Fruit fly (Drosophila melanogaster) whole organism, prepupa: Measurements from ENCODE around the gene CG33269.
A peak's percentile ranks its signal among the peaks of the same experiment; 100 is the strongest.

Experiments
- Blimp-1 ChIP-seq: fragments of 200-800 bp; sonication (Bioruptor generic); optimal IDR thresholded peaks from 3 replicates; lab custom pipeline; 2017; ENCODE audit warnings: missing biosample characterization, missing genetic modification characterization, mild to moderate bottlenecking, moderate library complexity, missing genetic modification reagents
- CG10631 ChIP-seq: fragments of 200-800 bp; sonication (Bioruptor generic); optimal IDR thresholded peaks from 2 replicates; lab custom pipeline; 2016; ENCODE audit warnings: missing biosample characterization, missing genetic modification characterization
- CG10669 ChIP-seq: fragments of 200-800 bp; sonication (Bioruptor generic); optimal IDR thresholded peaks from 3 replicates; lab custom pipeline; 2018; ENCODE audit warnings: missing biosample characterization, mild to moderate bottlenecking, missing genetic modification characterization, moderate library complexity
- CG11294 ChIP-seq: fragments of 200-800 bp; sonication (Bioruptor generic); IDR thresholded peaks from 2 replicates; pipeline ENCODE4 v1.3.6; 2022; ENCODE audit warnings: missing biosample characterization, missing genetic modification characterization
- CG11902 ChIP-seq: fragments of 200-800 bp; sonication (Bioruptor generic); optimal IDR thresholded peaks from 3 replicates; lab custom pipeline; 2016; ENCODE audit warnings: missing biosample characterization, missing genetic modification characterization
- CG1621 ChIP-seq: fragments of 200-800 bp; sonication (Bioruptor generic); optimal IDR thresholded peaks from 3 replicates; lab custom pipeline; 2018; ENCODE audit warnings: missing biosample characterization, mild to moderate bottlenecking, missing genetic modification characterization
- CG31627 ChIP-seq: fragments of 200-800 bp; sonication (Bioruptor generic); optimal IDR thresholded peaks from 3 replicates; lab custom pipeline; 2016; ENCODE audit warnings: missing biosample characterization, missing genetic modification characterization
- CG34406 ChIP-seq: fragments of 200-800 bp; sonication (Bioruptor generic); optimal IDR thresholded peaks from 3 replicates; lab custom pipeline; 2016; ENCODE audit warnings: missing biosample characterization, missing genetic modification characterization
- CG3919 ChIP-seq: fragments of 200-800 bp; sonication (Bioruptor generic); optimal IDR thresholded peaks from 3 replicates; lab custom pipeline; 2016; ENCODE audit warnings: missing biosample characterization, missing genetic modification characterization
- CG6163 ChIP-seq: fragments of 200-800 bp; sonication (Bioruptor generic); IDR thresholded peaks from 3 replicates; pipeline ENCODE4 v1.3.6; 2022; ENCODE audit warnings: missing biosample characterization, missing genetic modification characterization
- CG6276 ChIP-seq: fragments of 200-800 bp; sonication (Bioruptor generic); optimal IDR thresholded peaks from 2 replicates; lab custom pipeline; 2017; ENCODE audit warnings: missing biosample characterization, mild to moderate bottlenecking, missing genetic modification characterization
- CG6792 ChIP-seq: fragments of 200-800 bp; sonication (Bioruptor generic); optimal IDR thresholded peaks from 3 replicates; lab custom pipeline; 2016; ENCODE audit warnings: missing biosample characterization, missing genetic modification characterization
- CG6808 ChIP-seq: fragments of 200-800 bp; sonication (Bioruptor generic); optimal IDR thresholded peaks from 3 replicates; lab custom pipeline; 2017; ENCODE audit warnings: missing biosample characterization, missing genetic modification characterization, mild to moderate bottlenecking, moderate library complexity, missing genetic modification reagents
- CG6854 ChIP-seq: fragments of 200-800 bp; sonication (Bioruptor generic); optimal IDR thresholded peaks from 2 replicates; lab custom pipeline; 2017; ENCODE audit warnings: missing biosample characterization, mild to moderate bottlenecking, missing genetic modification characterization
- CG7368 ChIP-seq: fragments of 200-800 bp; sonication (Bioruptor generic); optimal IDR thresholded peaks from 3 replicates; lab custom pipeline; 2016; ENCODE audit warnings: missing biosample characterization, missing genetic modification characterization
- CG8119 ChIP-seq: fragments of 200-800 bp; sonication (Bioruptor generic); IDR thresholded peaks from 3 replicates; pipeline ENCODE4 v1.3.6; 2022; ENCODE audit warnings: missing biosample characterization, missing genetic modification characterization
- CG8632 ChIP-seq: fragments of 200-800 bp; sonication (Bioruptor generic); optimal IDR thresholded peaks from 3 replicates; lab custom pipeline; 2016; ENCODE audit warnings: missing biosample characterization, missing genetic modification characterization
- CG9139 ChIP-seq: fragments of 200-800 bp; sonication (Bioruptor generic); optimal IDR thresholded peaks from 3 replicates; lab custom pipeline; 2017; ENCODE audit warnings: missing biosample characterization, mild to moderate bottlenecking, missing genetic modification characterization
- Eip75B ChIP-seq: fragments of 200-800 bp; sonication (Bioruptor generic); optimal IDR thresholded peaks from 3 replicates; lab custom pipeline; 2016; ENCODE audit warnings: missing biosample characterization, missing genetic modification characterization
- Eip78C ChIP-seq: fragments of 200-800 bp; sonication (Bioruptor generic); peaks from one replicate; lab custom pipeline; 2016; ENCODE audit warnings: missing biosample characterization, missing genetic modification characterization
- Eip93F ChIP-seq: fragments of 200-800 bp; sonication (Bioruptor generic); optimal IDR thresholded peaks from 2 replicates; lab custom pipeline; 2016; ENCODE audit warnings: missing biosample characterization, mild to moderate bottlenecking, missing genetic modification characterization
- Hr38 ChIP-seq: sonication (Bioruptor generic); optimal IDR thresholded peaks from 2 replicates; lab custom pipeline; 2016; ENCODE audit warnings: missing biosample characterization, missing genetic modification characterization
- Hr39 ChIP-seq: fragments of 200-800 bp; sonication (Bioruptor generic); optimal IDR thresholded peaks from 2 replicates; lab custom pipeline; 2016; ENCODE audit warnings: missing biosample characterization, missing genetic modification characterization
- Hr4 ChIP-seq: fragments of 200-800 bp; sonication (Bioruptor generic); optimal IDR thresholded peaks from 3 replicates; lab custom pipeline; 2016; ENCODE audit warnings: missing biosample characterization, missing genetic modification characterization
- Lpt ChIP-seq: fragments of 200-800 bp; sonication (Bioruptor generic); optimal IDR thresholded peaks from 3 replicates; lab custom pipeline; 2016; ENCODE audit warnings: missing biosample characterization, missing genetic modification characterization
- Met ChIP-seq: fragments of 200-800 bp; sonication (Bioruptor generic); optimal IDR thresholded peaks from 3 replicates; lab custom pipeline; 2016; ENCODE audit warnings: missing biosample characterization, missing genetic modification characterization
- OdsH ChIP-seq: fragments of 200-800 bp; sonication (Bioruptor generic); optimal IDR thresholded peaks from 3 replicates; lab custom pipeline; 2016; ENCODE audit warnings: missing biosample characterization, missing genetic modification characterization
- Sox102F ChIP-seq: fragments of 200-800 bp; sonication (Bioruptor generic); optimal IDR thresholded peaks from 2 replicates; lab custom pipeline; 2016; ENCODE audit warnings: missing biosample characterization, mild to moderate bottlenecking, missing genetic modification characterization
- Sox14 ChIP-seq: fragments of 200-800 bp; sonication (Bioruptor generic); optimal IDR thresholded peaks from 3 replicates; lab custom pipeline; 2016; ENCODE audit warnings: missing biosample characterization, missing genetic modification characterization
- Sox15 ChIP-seq: fragments of 200-800 bp; sonication (Bioruptor generic); optimal IDR thresholded peaks from 3 replicates; lab custom pipeline; 2016; ENCODE audit warnings: missing biosample characterization, missing genetic modification characterization
- achi ChIP-seq: fragments of 200-800 bp; sonication (Bioruptor generic); optimal IDR thresholded peaks from 3 replicates; lab custom pipeline; 2016; ENCODE audit warnings: missing biosample characterization, missing genetic modification characterization
- dac ChIP-seq: fragments of 200-800 bp; sonication (Bioruptor generic); optimal IDR thresholded peaks from 2 replicates; lab custom pipeline; 2017; ENCODE audit warnings: missing biosample characterization, mild to moderate bottlenecking, missing genetic modification characterization
- dsx ChIP-seq: fragments of 200-800 bp; optimal IDR thresholded peaks from 3 replicates; lab custom pipeline; 2019; ENCODE audit warnings: missing biosample characterization, mild to moderate bottlenecking, missing genetic modification characterization, moderate library complexity; ENCODE audit not compliant: poor library complexity, severe bottlenecking
- eg ChIP-seq: fragments of 200-800 bp; sonication (Bioruptor generic); IDR thresholded peaks from 3 replicates; pipeline ENCODE4 v1.3.6; 2022; ENCODE audit warnings: missing biosample characterization, missing genetic modification characterization
- esn ChIP-seq: fragments of 200-800 bp; sonication (Bioruptor generic); optimal IDR thresholded peaks from 2 replicates; lab custom pipeline; 2016; ENCODE audit warnings: missing biosample characterization, mild to moderate bottlenecking, missing genetic modification characterization, moderate library complexity
- fd85E ChIP-seq: fragments of 200-800 bp; sonication (Bioruptor generic); optimal IDR thresholded peaks from 3 replicates; lab custom pipeline; 2016; ENCODE audit warnings: missing biosample characterization, missing genetic modification characterization
- fkh ChIP-seq: fragments of 200-800 bp; sonication (Bioruptor generic); optimal IDR thresholded peaks from 3 replicates; lab custom pipeline; 2017; ENCODE audit warnings: missing biosample characterization, mild to moderate bottlenecking, missing genetic modification characterization, moderate library complexity
- lz ChIP-seq: fragments of 200-800 bp; sonication (Bioruptor generic); optimal IDR thresholded peaks from 3 replicates; lab custom pipeline; 2016; ENCODE audit warnings: missing biosample characterization, missing genetic modification characterization
- net ChIP-seq: fragments of 200-800 bp; sonication (Bioruptor generic); optimal IDR thresholded peaks from 3 replicates; lab custom pipeline; 2016; ENCODE audit warnings: missing biosample characterization, missing genetic modification characterization
- pdm3 ChIP-seq: fragments of 200-800 bp; sonication (Bioruptor generic); optimal IDR thresholded peaks from 3 replicates; lab custom pipeline; 2016; ENCODE audit warnings: missing biosample characterization, missing genetic modification characterization
- spab ChIP-seq: fragments of 200-800 bp; sonication (Bioruptor generic); optimal IDR thresholded peaks from 2 replicates; lab custom pipeline; 2017; ENCODE audit warnings: missing biosample characterization, mild to moderate bottlenecking, missing genetic modification characterization, missing genetic modification reagents
- ss ChIP-seq, 2 experiments: fragments of 200-800 bp; sonication (Bioruptor generic); optimal IDR thresholded peaks; 2 replicates in 1 of 2; 3 replicates in 1 of 2; lab custom pipeline; 2017 to 2018; ENCODE audit warnings: mild to moderate bottlenecking in 2 of 2, missing biosample characterization in 2 of 2, missing genetic modification characterization in 2 of 2, moderate library complexity in 1 of 2
- svp ChIP-seq: fragments of 200-800 bp; sonication (Bioruptor generic); peaks from one replicate; lab custom pipeline; 2016; ENCODE audit warnings: missing biosample characterization, missing genetic modification characterization
- topi ChIP-seq: fragments of 200-800 bp; sonication (Bioruptor generic); optimal IDR thresholded peaks from 3 replicates; lab custom pipeline; 2016; ENCODE audit warnings: missing biosample characterization, missing genetic modification characterization
- vri ChIP-seq: fragments of 200-800 bp; sonication (Bioruptor generic); optimal IDR thresholded peaks from 3 replicates; lab custom pipeline; 2016; ENCODE audit warnings: missing biosample characterization, mild to moderate bottlenecking, missing genetic modification characterization

The CG33269 gene

dm6 chr3L:11582097-11582496 lies at the start of gene CG33269:
Gene CG33269, minus strand, starts transcription at chr3L:11582197.
- no peak for TF ChIP-seq Eip93F (GFP tag; lab: Kevin White, UChicago)
- no peak for TF ChIP-seq Eip78C (GFP tag; lab: Kevin White, UChicago)
- TF ChIP-seq eg = no peak
- TF ChIP-seq net (GFP tag; lab: Kevin White, UChicago) = no peak
- no peak for TF ChIP-seq svp
- no peak for TF ChIP-seq Blimp-1
- no peak for TF ChIP-seq fkh (GFP tag; lab: Kevin White, UChicago)
- no peak for TF ChIP-seq CG10631 (GFP tag; lab: Kevin White, UChicago)
- TF ChIP-seq Hr38 (GFP tag; lab: Kevin White, UChicago) = no peak
- no peak for TF ChIP-seq CG7368 (GFP tag; lab: Kevin White, UChicago)
- no peak for TF ChIP-seq dac
- TF ChIP-seq CG6808 (GFP tag; lab: Kevin White, UChicago) = no peak
- TF ChIP-seq achi (GFP tag; lab: Kevin White, UChicago) = no peak
- TF ChIP-seq CG8119 (GFP tag; lab: Robert Waterston, UW) = no peak
- TF ChIP-seq CG1621 (tag; lab: Kevin White, UChicago) = no peak
- TF ChIP-seq vri (GFP tag; lab: Kevin White, UChicago) = no peak
- TF ChIP-seq esn (GFP tag; lab: Kevin White, UChicago) = no peak
- TF ChIP-seq CG11294 = no peak
- TF ChIP-seq CG6854 (GFP tag; lab: Kevin White, UChicago) = no peak
- no peak for TF ChIP-seq Eip75B (GFP tag; lab: Kevin White, UChicago)

DNA sequence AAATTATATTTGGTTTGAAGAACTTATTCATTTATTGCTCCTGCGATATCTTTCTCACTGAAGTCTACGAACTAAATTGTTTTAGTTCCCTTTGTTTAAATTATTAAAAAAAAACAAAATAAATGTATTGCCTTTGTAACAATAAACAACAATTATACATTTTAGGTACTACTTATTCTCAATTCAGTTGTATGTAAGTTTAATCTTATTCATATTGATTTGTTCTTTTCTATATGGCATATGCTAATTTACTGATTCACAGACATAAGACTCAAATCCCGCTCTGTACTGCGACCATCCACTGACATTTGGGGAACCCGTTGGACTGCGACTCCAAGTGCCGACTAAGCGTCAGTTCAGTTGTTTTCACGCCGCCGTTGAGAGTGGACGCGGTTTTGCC lies 49.1 kb upstream of the CG33269 start, which contains the start of gene CG32091:
CG32091 (plus strand) TSS at position 301 of the 400 bp plus-strand sequence.
- no peak for TF ChIP-seq spab (GFP tag; lab: Kevin White, UChicago)
- peak in 1 of 2 experiments; percentile 17 for TF ChIP-seq ss (GFP tag; optimal IDR thresholded peaks at IDR 0.05; lab: Kevin White, UChicago)
- peak; percentile 4 for TF ChIP-seq Sox14 (GFP tag; lab: Kevin White, UChicago)
- peak; percentile 23 for TF ChIP-seq dsx
- no peak for TF ChIP-seq fd85E (GFP tag; lab: Kevin White, UChicago)
- TF ChIP-seq Eip78C (GFP tag; lab: Kevin White, UChicago) = peak; percentile 31
- TF ChIP-seq svp = peak; percentile 8
- TF ChIP-seq CG9139 (GFP tag; lab: Kevin White, UChicago) = peak; percentile 10

DNA sequence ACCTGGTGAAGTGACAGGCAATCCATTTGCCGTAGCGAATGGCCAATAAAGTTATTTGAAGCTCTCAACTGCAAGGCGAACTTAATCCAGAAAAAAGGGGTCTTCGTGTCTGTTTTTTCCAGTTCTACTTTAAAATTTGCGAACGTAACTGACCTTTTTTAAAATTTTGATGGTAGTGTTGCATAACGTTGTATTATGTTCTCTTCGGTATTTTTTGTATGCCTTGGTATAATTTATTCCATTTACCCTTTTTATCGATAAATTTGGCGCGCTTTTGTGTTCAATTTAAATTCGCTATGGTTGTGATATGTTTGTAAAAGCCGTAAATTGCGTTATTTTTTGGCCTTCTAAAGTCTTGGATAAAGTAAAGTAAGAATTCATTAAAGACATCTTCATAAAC lies 48.7 kb upstream of the CG33269 start:
- no peak for TF ChIP-seq spab (GFP tag; lab: Kevin White, UChicago)
- no peak for TF ChIP-seq CG3919 (GFP tag; lab: Kevin White, UChicago)
- TF ChIP-seq lz (GFP tag; lab: Kevin White, UChicago) = peak; percentile 24
- TF ChIP-seq CG31627 (GFP tag; lab: Kevin White, UChicago) = no peak
- TF ChIP-seq CG10631 (GFP tag; lab: Kevin White, UChicago) = no peak
- no peak for TF ChIP-seq OdsH (GFP tag; lab: Kevin White, UChicago)
- no peak for TF ChIP-seq CG8119 (GFP tag; lab: Robert Waterston, UW)
- peak; percentile 9 for TF ChIP-seq esn (GFP tag; lab: Kevin White, UChicago)

dm6 chr3L:11627819-11628483 lies 46.0 kb upstream of the CG33269 start, which contains the start of gene Apt1:
Gene Apt1, plus strand, starts transcription at chr3L:11628037.
- no peak for TF ChIP-seq Sox102F (GFP tag; lab: Kevin White, UChicago)
- peak; percentile 4 for TF ChIP-seq Hr4
- no peak for TF ChIP-seq CG11902 (GFP tag; lab: Kevin White, UChicago)
- TF ChIP-seq CG6854 (GFP tag; lab: Kevin White, UChicago) = no peak
- TF ChIP-seq Hr39 (GFP tag; lab: Kevin White, UChicago) = no peak
- peak; percentile 68 for TF ChIP-seq svp
- TF ChIP-seq topi (GFP tag; lab: Kevin White, UChicago) = no peak
- peak; percentile 11 for TF ChIP-seq lz (GFP tag; lab: Kevin White, UChicago)
- TF ChIP-seq CG8632 (GFP tag; lab: Kevin White, UChicago) = no peak
- TF ChIP-seq fkh (GFP tag; lab: Kevin White, UChicago) = peak; percentile 48
- no peak for TF ChIP-seq net (GFP tag; lab: Kevin White, UChicago)
- peak; percentile 39 for TF ChIP-seq Eip78C (GFP tag; lab: Kevin White, UChicago)
- TF ChIP-seq CG10669 (GFP tag; lab: Kevin White, UChicago) = no peak
- TF ChIP-seq CG6276 (GFP tag; lab: Kevin White, UChicago) = no peak
- no peak for TF ChIP-seq Lpt (GFP tag; lab: Kevin White, UChicago)
- TF ChIP-seq CG34406 = no peak
- TF ChIP-seq CG6792 = no peak
- no peak for TF ChIP-seq CG6163 (GFP tag; lab: Robert Waterston, UW)
- no peak for TF ChIP-seq pdm3
- TF ChIP-seq CG31627 (GFP tag; lab: Kevin White, UChicago) = no peak
- TF ChIP-seq Sox15 = no peak
- no peak for TF ChIP-seq Met (GFP tag; lab: Kevin White, UChicago)
- no peak for TF ChIP-seq Sox14 (GFP tag; lab: Kevin White, UChicago)
